Fruit fly (Drosophila melanogaster): ENCODE data around the gene CG1578.

DNA sequence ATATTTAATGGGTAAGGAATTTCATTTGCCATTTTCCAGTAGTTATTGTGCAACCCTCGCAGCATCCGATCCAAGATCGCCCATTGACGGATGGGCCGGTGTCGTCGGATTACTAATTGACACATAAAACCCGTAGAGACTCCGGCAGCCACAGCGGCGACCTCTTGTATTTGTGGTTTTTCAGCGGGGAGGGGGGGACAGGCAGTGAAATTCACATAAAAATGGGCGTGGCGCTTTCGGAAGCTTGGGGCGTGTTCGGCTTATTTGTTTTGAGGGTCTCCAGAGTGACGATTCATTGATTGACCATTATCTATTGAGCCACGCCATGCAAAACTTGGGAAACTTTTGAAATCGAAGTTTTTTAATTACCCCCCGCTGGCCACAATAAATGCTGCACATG lies 32.9 kb upstream of the CG1578 start:
- TF ChIP-seq CG8478 (optimal IDR thresholded peaks at IDR 0.05) (no peak), CTCF (optimal IDR thresholded peaks at IDR 0.05) (no peak)
